Fruit fly (Drosophila melanogaster): Measurements from ENCODE around the gene CG13360.

CG13360 gene

DNA sequence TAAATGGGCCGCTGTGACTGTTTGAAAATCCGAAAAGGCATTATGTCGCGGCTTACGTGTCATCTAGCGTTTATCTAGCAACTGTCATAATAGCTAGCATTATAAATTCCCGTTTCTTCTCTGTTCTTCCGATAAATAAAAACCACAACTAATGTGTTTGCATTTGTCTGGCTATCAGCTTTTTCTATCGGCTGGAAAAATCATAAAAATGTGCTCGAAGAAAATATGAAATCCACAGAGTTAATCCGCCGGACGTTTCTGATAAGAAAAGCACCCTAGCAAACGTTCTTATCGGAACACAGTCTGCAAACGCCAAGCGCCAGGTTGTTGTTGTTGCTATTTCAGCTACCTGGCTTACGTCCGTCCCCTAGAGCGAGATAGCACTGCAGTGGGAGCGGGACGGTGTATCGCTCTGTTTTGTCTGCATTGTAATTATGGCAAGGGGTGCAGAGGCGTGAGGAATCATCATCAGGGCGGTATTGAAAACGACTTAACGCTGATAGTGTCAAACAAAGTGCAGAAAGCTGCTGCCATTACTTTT lies 15.7 kb downstream of the CG13360 start:
- TF ChIP-seq CG12605 (GFP tag; IDR thresholded peaks at IDR 0.05) (no peak), Pif1B (GFP tag; optimal IDR thresholded peaks at IDR 0.05) (no peak), CG9948 (tag; optimal IDR thresholded peaks at IDR 0.05) (no peak), fd96Ca (GFP tag; IDR thresholded peaks at IDR 0.05) (no peak), CG8301 (tag; optimal IDR thresholded peaks at IDR 0.05) (no peak), CG10348 (GFP tag; IDR thresholded peaks at IDR 0.05) (no peak), CG15710 (tag; optimal IDR thresholded peaks at IDR 0.05) (no peak), CG4496 (GFP tag; IDR thresholded peaks at IDR 0.05) (no peak), CG13204 (GFP tag; optimal IDR thresholded peaks at IDR 0.05) (no peak), Ets98B (GFP tag; IDR thresholded peaks at IDR 0.05) (no peak)

DNA sequence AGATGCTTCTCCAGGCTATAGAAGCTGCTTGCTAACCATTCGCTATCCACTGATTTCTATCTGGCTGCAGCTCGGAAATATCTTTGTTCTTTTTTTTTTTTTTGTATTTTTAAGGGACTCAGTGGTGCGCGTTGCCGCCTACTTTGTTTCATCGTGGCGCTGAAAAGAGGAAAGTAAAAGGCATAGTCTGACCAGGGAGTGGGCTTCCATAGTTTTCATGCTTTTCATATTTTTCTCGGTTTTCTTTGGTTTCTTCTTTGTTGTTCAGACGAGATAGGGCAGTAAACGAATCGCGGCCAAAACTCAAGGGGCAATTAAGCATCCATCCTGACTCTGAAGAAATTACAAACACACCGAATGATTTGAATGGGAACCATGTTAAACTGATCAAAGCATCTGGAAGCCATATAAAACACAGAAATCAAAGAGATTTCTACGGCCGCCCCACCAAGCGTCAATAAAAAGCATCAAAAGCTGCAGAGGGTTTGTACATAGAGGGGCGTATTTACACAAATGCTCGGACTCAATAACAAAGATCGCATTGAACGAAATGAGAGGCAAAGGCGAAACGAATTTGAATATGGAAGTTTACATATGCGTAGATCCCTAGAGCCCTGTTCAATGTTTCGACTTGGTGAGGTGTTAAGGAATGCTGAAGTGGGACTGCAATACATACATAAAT lies 17.4 kb downstream of the CG13360 start:
- TF ChIP-seq fd96Ca (GFP tag; IDR thresholded peaks at IDR 0.05) (no peak), Pif1A (GFP tag; optimal IDR thresholded peaks at IDR 0.05) (no peak), CG17806 (tag; optimal IDR thresholded peaks at IDR 0.05) (no peak), CG13204 (GFP tag; optimal IDR thresholded peaks at IDR 0.05) (no peak), CG10348 (GFP tag; IDR thresholded peaks at IDR 0.05) (no peak), EcR (GFP tag; optimal IDR thresholded peaks at IDR 0.05) (no peak), Ets98B (GFP tag; IDR thresholded peaks at IDR 0.05) (no peak), CG34367 (tag; optimal IDR thresholded peaks at IDR 0.05) (no peak), CG14655 (GFP tag; optimal IDR thresholded peaks at IDR 0.05) (no peak), Snoo (tag; optimal IDR thresholded peaks at IDR 0.05) (no peak), CG15710 (tag; optimal IDR thresholded peaks at IDR 0.05) (no peak)

DNA sequence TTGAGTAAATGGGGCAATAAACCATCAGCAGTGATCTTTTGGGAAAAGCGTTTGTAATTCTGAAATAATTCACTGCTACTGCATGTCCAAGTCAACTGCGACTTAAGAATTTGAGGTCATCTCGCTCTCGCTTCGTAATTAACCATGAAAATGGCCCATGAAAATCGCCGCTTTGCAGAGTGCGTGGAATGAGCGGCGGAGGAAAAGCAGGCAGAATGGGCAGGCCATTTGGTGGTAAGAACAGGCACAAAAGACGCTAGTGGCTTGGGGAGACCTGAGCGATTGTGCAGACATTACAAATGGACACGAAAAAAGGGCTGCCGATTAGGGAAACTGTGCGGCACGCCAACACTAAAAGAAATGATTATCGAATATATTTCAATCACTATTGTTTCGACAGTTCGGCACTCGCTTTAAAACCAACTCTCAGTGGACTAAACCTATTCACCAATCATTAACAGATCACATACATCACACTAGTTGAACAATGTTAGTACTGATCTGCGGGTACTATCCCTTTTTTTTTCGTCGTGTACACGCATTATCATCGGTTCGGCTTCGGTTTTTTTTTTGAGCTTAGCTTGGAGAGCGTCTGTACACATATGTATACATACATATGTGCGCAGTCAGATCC lies 18.3 kb downstream of the CG13360 start:
- TF ChIP-seq CG14655 (GFP tag; optimal IDR thresholded peaks at IDR 0.05) = peak; percentile 9
- TF ChIP-seq CG10348 (GFP tag; IDR thresholded peaks at IDR 0.05) = no peak
- TF ChIP-seq D1 (tag; optimal IDR thresholded peaks at IDR 0.05) = no peak
- TF ChIP-seq fd96Ca (GFP tag; IDR thresholded peaks at IDR 0.05) = no peak
- no peak for TF ChIP-seq CG8301 (tag; optimal IDR thresholded peaks at IDR 0.05)
- TF ChIP-seq CG8159 (tag; optimal IDR thresholded peaks at IDR 0.05) = peak; percentile 28
- TF ChIP-seq CG13204 (GFP tag; optimal IDR thresholded peaks at IDR 0.05) = no peak
- no peak for TF ChIP-seq Ets98B (GFP tag; IDR thresholded peaks at IDR 0.05)
- no peak for TF ChIP-seq Pif1B (GFP tag; optimal IDR thresholded peaks at IDR 0.05)
- TF ChIP-seq EcR (GFP tag; optimal IDR thresholded peaks at IDR 0.05) = no peak
- TF ChIP-seq CG4496 (GFP tag; IDR thresholded peaks at IDR 0.05) = no peak
- peak; percentile 19 for TF ChIP-seq CG34367 (tag; optimal IDR thresholded peaks at IDR 0.05)
- TF ChIP-seq Snoo (tag; optimal IDR thresholded peaks at IDR 0.05) = no peak
- no peak for TF ChIP-seq Pif1A (GFP tag; optimal IDR thresholded peaks at IDR 0.05)
- peak; percentile 43 for TF ChIP-seq CG17806 (tag; optimal IDR thresholded peaks at IDR 0.05)
- TF ChIP-seq gl (tag; optimal IDR thresholded peaks at IDR 0.05) = no peak
- TF ChIP-seq rn (GFP tag; IDR thresholded peaks at IDR 0.05) = no peak
- peak; percentile 39 for TF ChIP-seq CG9948 (tag; optimal IDR thresholded peaks at IDR 0.05)

DNA sequence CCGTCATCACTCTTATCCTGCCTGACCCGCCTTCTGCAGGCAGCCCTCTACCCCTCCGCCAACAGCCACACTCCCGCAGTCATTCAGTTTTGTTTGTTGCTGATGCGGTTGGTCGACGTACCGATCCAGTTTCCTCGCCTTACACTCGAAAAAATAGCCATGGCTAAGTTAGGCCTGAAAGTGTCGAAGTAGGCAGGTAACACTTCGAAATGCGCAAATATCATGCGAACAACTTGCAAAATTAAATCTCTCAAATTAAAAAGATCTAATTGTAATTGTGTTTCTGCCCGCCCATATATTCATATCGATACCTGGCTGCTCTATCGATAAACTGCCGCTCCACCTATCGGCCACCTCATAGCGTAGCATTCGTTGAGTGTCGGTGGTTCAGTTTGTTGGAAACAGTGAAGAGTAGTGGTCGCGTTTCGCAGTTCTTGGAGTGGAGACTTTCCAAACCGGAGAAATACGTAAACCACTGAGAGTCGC lies 20.2 kb downstream of the CG13360 start, which contains the start of gene fz3:
Gene fz3, plus strand, starts transcription at position 307 of the 486 bp plus-strand sequence.
- TF ChIP-seq Ets98B (GFP tag; IDR thresholded peaks at IDR 0.05) (peak; percentile 78), EcR (GFP tag; optimal IDR thresholded peaks at IDR 0.05) (peak; percentile 62), D1 (tag; optimal IDR thresholded peaks at IDR 0.05) (no peak), CG4496 (GFP tag; IDR thresholded peaks at IDR 0.05) (peak; percentile 74; the same call in 2 of the 3 replicates), CG15710 (tag; optimal IDR thresholded peaks at IDR 0.05) (peak; percentile 68), CG14655 (GFP tag; optimal IDR thresholded peaks at IDR 0.05) (peak; percentile 70), Pif1B (GFP tag; optimal IDR thresholded peaks at IDR 0.05) (peak; percentile 79), CG9948 (tag; optimal IDR thresholded peaks at IDR 0.05) (peak; percentile 47), CG34367 (tag; optimal IDR thresholded peaks at IDR 0.05) (peak; percentile 37), gl (tag; optimal IDR thresholded peaks at IDR 0.05) (peak; percentile 60), rn (GFP tag; IDR thresholded peaks at IDR 0.05) (no peak), Snoo (tag; optimal IDR thresholded peaks at IDR 0.05) (peak; percentile 61), CG13204 (GFP tag; optimal IDR thresholded peaks at IDR 0.05) (peak; percentile 89), CG8159 (tag; optimal IDR thresholded peaks at IDR 0.05) (peak; percentile 67), CG8301 (tag; optimal IDR thresholded peaks at IDR 0.05) (peak; percentile 64), Pif1A (GFP tag; optimal IDR thresholded peaks at IDR 0.05) (peak; percentile 78), fd96Ca (GFP tag; IDR thresholded peaks at IDR 0.05) (peak; percentile 76), CG32121 (GFP tag; IDR thresholded peaks at IDR 0.05) (no peak), CG17806 (tag; optimal IDR thresholded peaks at IDR 0.05) (peak; percentile 63), CG10348 (GFP tag; IDR thresholded peaks at IDR 0.05) (no peak), CG12605 (GFP tag; IDR thresholded peaks at IDR 0.05) (peak; percentile 46; the same call in 1 of the 2 replicates)

DNA sequence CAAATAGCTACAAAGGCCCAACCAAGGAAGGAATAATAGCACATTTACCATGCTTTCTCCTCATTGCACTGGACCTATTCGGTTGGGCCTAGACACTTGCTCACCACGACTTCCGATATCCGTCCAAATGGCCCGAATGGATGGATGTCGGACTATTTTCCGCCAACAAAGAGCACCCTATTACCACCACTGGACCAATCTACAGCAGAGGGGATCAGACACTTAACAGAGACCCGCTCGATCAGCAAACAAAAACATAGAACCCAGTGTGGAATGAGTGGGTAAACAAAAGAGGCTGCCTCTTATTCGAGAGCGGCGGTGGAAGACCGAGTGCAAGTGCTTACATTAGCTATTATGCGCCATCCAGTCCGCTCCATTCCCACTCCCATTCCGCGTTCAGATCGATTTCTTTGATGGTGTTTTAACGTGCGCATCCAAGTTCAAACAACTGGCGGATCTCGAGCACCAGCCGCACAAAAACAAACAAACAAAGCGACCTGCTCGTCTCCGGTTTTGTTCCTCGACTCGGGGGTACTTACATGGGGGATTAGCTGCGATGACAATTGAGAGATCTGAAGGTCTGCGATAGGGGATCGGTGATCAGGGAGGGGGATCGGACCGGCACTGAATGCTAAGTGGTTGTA lies 21.3 kb downstream of the CG13360 start:
- no peak for TF ChIP-seq Pif1B (GFP tag; optimal IDR thresholded peaks at IDR 0.05)
- TF ChIP-seq CG8159 (tag; optimal IDR thresholded peaks at IDR 0.05) = no peak
- TF ChIP-seq CG34367 (tag; optimal IDR thresholded peaks at IDR 0.05) = no peak
- TF ChIP-seq rn (GFP tag; IDR thresholded peaks at IDR 0.05) = no peak
- no peak for TF ChIP-seq CG8301 (tag; optimal IDR thresholded peaks at IDR 0.05)
- TF ChIP-seq CG4496 (GFP tag; IDR thresholded peaks at IDR 0.05) = no peak
- no peak for TF ChIP-seq CG14655 (GFP tag; optimal IDR thresholded peaks at IDR 0.05)
- no peak for TF ChIP-seq Pif1A (GFP tag; optimal IDR thresholded peaks at IDR 0.05)
- TF ChIP-seq fd96Ca (GFP tag; IDR thresholded peaks at IDR 0.05) = no peak
- TF ChIP-seq EcR (GFP tag; optimal IDR thresholded peaks at IDR 0.05) = no peak
- TF ChIP-seq gl (tag; optimal IDR thresholded peaks at IDR 0.05) = no peak
- no peak for TF ChIP-seq CG13204 (GFP tag; optimal IDR thresholded peaks at IDR 0.05)
- TF ChIP-seq CG9948 (tag; optimal IDR thresholded peaks at IDR 0.05) = no peak

Data from whole organism, pupa.